Fruit fly (Drosophila melanogaster) whole organism, embryonic: ENCODE data around the gene Glyat.

Experiments used
- Abd-B ChIP-seq: fragments of 200-800 bp; sonication (Bioruptor generic); optimal IDR thresholded peaks from 2 replicates; lab custom pipeline; 2018; ENCODE audit warnings: missing biosample characterization, mild to moderate bottlenecking, missing genetic modification characterization, moderate library complexity
- crc ChIP-seq: fragments of 200-800 bp; sonication (Bioruptor generic); optimal IDR thresholded peaks from 2 replicates; lab custom pipeline; 2016; ENCODE audit warnings: missing biosample characterization, missing genetic modification characterization
- seq ChIP-seq: fragments of 200-800 bp; sonication (Bioruptor generic); IDR thresholded peaks from 2 replicates; pipeline ENCODE4 v1.3.6; 2022; ENCODE audit warnings: missing biosample characterization, missing genetic modification characterization
- sim ChIP-seq: fragments of 200-800 bp; sonication (Bioruptor generic); IDR thresholded peaks from 2 replicates; pipeline ENCODE4 v1.3.6; 2022; ENCODE audit warnings: missing biosample characterization, missing genetic modification characterization

- TF ChIP-seq Abd-B (GFP tag; lab: Kevin White, UChicago) (no peak), seq (no peak), crc (GFP tag; lab: Kevin White, UChicago) (no peak), sim (GFP tag; lab: Robert Waterston, UW) (no peak)
These were observed 2.1 kb upstream of the Glyat start for dm6 chr2L:8012551-8012950.
